Worm (Caenorhabditis elegans): ENCODE results near the gene nhr-283.

The nhr-283 gene

ce11 chrV:15779128-15779729, 2.7 kb upstream of the nhr-283 start, which contains the start of the genes nhr-285 and irld-52:
TSS of gene nhr-285 (minus strand) at chrV:15779228.
TSS of gene irld-52 (plus strand) at chrV:15779679.
- no peak for TF ChIP-seq sem-4 (tag; optimal IDR thresholded peaks at IDR 0.05)
- no peak for TF ChIP-seq mab-5 (tag; optimal IDR thresholded peaks at IDR 0.05)
- TF ChIP-seq mdl-1 (tag; optimal IDR thresholded peaks at IDR 0.05), result no peak
- TF ChIP-seq nhr-23 (tag; optimal IDR thresholded peaks at IDR 0.05), result no peak
- TF ChIP-seq alr-1 (tag; optimal IDR thresholded peaks at IDR 0.05), result no peak
- TF ChIP-seq elt-1 (tag; optimal IDR thresholded peaks at IDR 0.05), result no peak
- TF ChIP-seq crh-2 (tag; optimal IDR thresholded peaks at IDR 0.05), result no peak
- no peak for TF ChIP-seq nhr-129 (tag; optimal IDR thresholded peaks at IDR 0.05)
- no peak for TF ChIP-seq nhr-77 (tag; optimal IDR thresholded peaks at IDR 0.05)
- TF ChIP-seq mbf-1 (tag; optimal IDR thresholded peaks at IDR 0.05), result no peak
- no peak for TF ChIP-seq nhr-10 (tag; optimal IDR thresholded peaks at IDR 0.05)
- no peak for TF ChIP-seq lsy-2 (tag; optimal IDR thresholded peaks at IDR 0.05)
- no peak for TF ChIP-seq Y55F3AM.14 (GFP tag; optimal IDR thresholded peaks at IDR 0.05)
- no peak for TF ChIP-seq F13H6.1 (tag; optimal IDR thresholded peaks at IDR 0.05)
- no peak for TF ChIP-seq elt-3 (tag; optimal IDR thresholded peaks at IDR 0.05)
- TF ChIP-seq peb-1 (tag; optimal IDR thresholded peaks at IDR 0.05), result no peak
- TF ChIP-seq snpc-4 (tag; optimal IDR thresholded peaks at IDR 0.05), result no peak

ce11 chrV:15773941-15774340, 2.6 kb downstream of the nhr-283 start:
- peak; percentile 29 for TF ChIP-seq sma-9 (GFP tag; optimal IDR thresholded peaks at IDR 0.05)
- no peak for TF ChIP-seq sma-9 (tag; optimal IDR thresholded peaks at IDR 0.05)
- peak in 1 of 2 experiments; percentile 1 for TF ChIP-seq mdl-1 (tag; optimal IDR thresholded peaks at IDR 0.05)
- no peak for TF ChIP-seq mab-5 (tag; optimal IDR thresholded peaks at IDR 0.05)

DNA sequence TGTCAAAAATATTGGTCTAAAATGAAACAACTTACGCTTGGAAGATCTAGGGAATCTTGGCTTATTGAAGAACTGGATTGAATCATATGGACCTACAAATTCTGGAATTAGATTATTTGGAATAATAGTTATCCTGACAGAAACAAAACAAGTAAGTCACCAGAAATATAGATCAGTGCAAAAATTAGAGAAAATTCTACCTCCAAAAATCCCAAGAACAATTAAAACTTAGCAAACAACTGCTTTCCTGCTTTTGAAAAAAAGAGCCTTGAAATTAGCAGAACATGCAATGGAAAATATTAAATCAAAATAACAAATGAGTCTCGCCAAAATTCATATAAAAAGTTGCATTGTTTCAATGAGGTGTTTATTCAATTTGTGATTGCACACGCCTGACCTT, 3.4 kb downstream of the nhr-283 start, which contains the start of gene nhr-60:
Gene nhr-60 (minus strand): TSS at position 101 of the 400 bp plus-strand sequence.
- TF ChIP-seq sma-9 (GFP tag; optimal IDR thresholded peaks at IDR 0.05), result no peak
- no peak for TF ChIP-seq sma-9 (tag; optimal IDR thresholded peaks at IDR 0.05)
- no peak for TF ChIP-seq lin-39 (tag; optimal IDR thresholded peaks at IDR 0.05)
- TF ChIP-seq nhr-25 (tag; optimal IDR thresholded peaks at IDR 0.05), result no peak
- TF ChIP-seq ztf-11 (tag; optimal IDR thresholded peaks at IDR 0.05), result no peak
- TF ChIP-seq nhr-6 (tag; optimal IDR thresholded peaks at IDR 0.05), result no peak
- no peak for TF ChIP-seq zag-1 (tag; optimal IDR thresholded peaks at IDR 0.05)
- no peak for TF ChIP-seq nhr-77 (tag; optimal IDR thresholded peaks at IDR 0.05)
- TF ChIP-seq blmp-1 (tag; optimal IDR thresholded peaks at IDR 0.05; ENCODE audit: insufficient read depth), result no peak
- no peak for TF ChIP-seq Y55F3AM.14 (GFP tag; optimal IDR thresholded peaks at IDR 0.05)
- no peak for TF ChIP-seq R02D3.7 (tag; optimal IDR thresholded peaks at IDR 0.05)
- no peak for TF ChIP-seq nhr-11 (tag; optimal IDR thresholded peaks at IDR 0.05)

DNA sequence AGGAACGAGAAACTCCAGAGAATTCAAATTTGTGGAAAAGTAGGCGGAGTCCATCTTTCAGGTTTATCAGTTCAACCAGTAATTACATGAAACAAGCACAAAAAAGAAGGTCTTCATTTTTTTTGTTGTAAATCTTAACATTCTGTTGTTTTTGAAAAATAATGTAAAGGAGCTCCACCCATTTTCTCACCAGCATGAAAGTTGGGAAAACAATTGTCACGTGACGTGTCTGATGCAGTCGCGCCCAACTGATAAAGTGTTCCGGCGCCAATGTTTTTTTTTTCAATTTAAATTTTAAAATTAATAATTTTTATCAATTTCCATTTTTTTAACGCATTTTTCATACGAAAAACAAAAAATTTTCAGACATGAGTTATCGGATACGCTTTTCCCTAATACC, 7.5 kb downstream of the nhr-283 start, which contains the start of gene F57A10.4:
Gene F57A10.4 (plus strand): TSS at position 367 of the 400 bp plus-strand sequence.
- TF ChIP-seq snpc-4 (tag; optimal IDR thresholded peaks at IDR 0.05), result no peak
- no peak for TF ChIP-seq sma-9 (GFP tag; optimal IDR thresholded peaks at IDR 0.05)
- no peak for TF ChIP-seq sma-9 (tag; optimal IDR thresholded peaks at IDR 0.05)
- no peak for TF ChIP-seq sma-3 (GFP tag; optimal IDR thresholded peaks at IDR 0.05)
- TF ChIP-seq unc-62 (GFP tag; optimal IDR thresholded peaks at IDR 0.05), result no peak
- TF ChIP-seq Y55F3AM.14 (GFP tag; optimal IDR thresholded peaks at IDR 0.05), result no peak
- no peak for TF ChIP-seq blmp-1 (tag; optimal IDR thresholded peaks at IDR 0.05; ENCODE audit: insufficient read depth)
- TF ChIP-seq nhr-237 (tag; optimal IDR thresholded peaks at IDR 0.05), result no peak
- TF ChIP-seq R02D3.7 (tag; optimal IDR thresholded peaks at IDR 0.05), result no peak
- no peak for TF ChIP-seq C34F6.9 (tag; optimal IDR thresholded peaks at IDR 0.05)
- TF ChIP-seq ztf-4 (tag; optimal IDR thresholded peaks at IDR 0.05), result no peak
- no peak for TF ChIP-seq ama-1 (optimal IDR thresholded peaks at IDR 0.05)
- TF ChIP-seq lin-13 (GFP tag; optimal IDR thresholded peaks at IDR 0.05), result no peak
- no peak for TF ChIP-seq mab-5 (tag; optimal IDR thresholded peaks at IDR 0.05)
- TF ChIP-seq dmd-4 (tag; optimal IDR thresholded peaks at IDR 0.05), result no peak
- no peak for TF ChIP-seq ztf-1 (GFP tag; conservative IDR thresholded peaks at IDR 0.05)
